Fruit fly (Drosophila melanogaster): Measurements from ENCODE around the gene dpy.

dm6 chr2L:4660932-4661331, 46.8 kb upstream of the dpy start:
- TF ChIP-seq net (GFP tag; optimal IDR thresholded peaks at IDR 0.05) = no peak
- no peak for TF ChIP-seq Sox14 (GFP tag; optimal IDR thresholded peaks at IDR 0.05)

All from whole organism, prepupa.